Worm (Caenorhabditis elegans): ENCODE data around the gene idpc-6.

Gene idpc-6

ce11 chrV:9628603-9629002, 8.7 kb downstream of the idpc-6 start:
- no peak for TF ChIP-seq nhr-11 (tag; optimal IDR thresholded peaks at IDR 0.05)
- no peak for TF ChIP-seq zag-1 (tag; optimal IDR thresholded peaks at IDR 0.05)
- TF ChIP-seq blmp-1 (tag; optimal IDR thresholded peaks at IDR 0.05; ENCODE audit: insufficient read depth), result no peak
- no peak for TF ChIP-seq crh-2 (tag; optimal IDR thresholded peaks at IDR 0.05)
- TF ChIP-seq lsy-2 (tag; optimal IDR thresholded peaks at IDR 0.05), result no peak

DNA sequence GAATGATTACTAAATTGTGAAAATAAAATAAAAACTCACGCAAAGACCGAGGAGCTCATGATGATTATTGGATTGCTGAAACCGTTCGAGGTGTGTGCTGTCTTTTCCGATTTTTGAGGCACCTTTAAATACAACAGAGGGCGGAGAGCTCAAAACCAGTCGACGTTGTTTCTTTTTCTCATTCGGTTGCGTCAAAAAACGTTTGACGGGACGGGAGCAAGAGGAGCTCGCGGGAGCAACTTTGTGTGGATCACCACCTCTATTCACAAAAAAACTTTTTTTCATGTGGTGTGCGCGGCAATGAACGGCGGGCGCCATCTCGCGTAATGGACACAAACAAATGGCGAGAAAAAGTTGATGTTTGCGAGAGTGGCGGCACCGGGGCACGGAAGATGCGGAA, 9.2 kb downstream of the idpc-6 start, which contains the start of gene idpc-3:
Gene idpc-3, minus strand, starts transcription at position 101 of the 400 bp plus-strand sequence.
- TF ChIP-seq nhr-237 (tag; optimal IDR thresholded peaks at IDR 0.05) (no peak), nhr-25 (tag; optimal IDR thresholded peaks at IDR 0.05) (no peak), sem-4 (tag; optimal IDR thresholded peaks at IDR 0.05) (no peak)

DNA sequence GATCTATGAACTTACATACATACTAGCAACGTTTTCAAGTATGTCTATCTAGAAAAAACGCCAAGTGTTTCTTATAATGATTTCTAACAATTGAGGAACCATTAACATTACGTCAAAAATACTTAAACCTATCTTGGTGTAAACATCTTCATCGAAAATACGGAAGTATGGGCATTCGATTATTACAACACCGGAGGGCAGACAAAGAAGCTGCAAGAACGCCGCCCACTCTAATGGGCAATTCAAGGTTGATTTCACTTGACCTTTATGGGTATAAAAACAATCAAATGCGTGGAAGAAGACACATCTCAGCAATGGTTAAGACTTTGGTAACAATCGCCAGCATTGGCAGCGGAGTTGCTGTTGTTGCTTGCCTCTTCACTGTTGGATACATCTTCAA, 9.7 kb downstream of the idpc-6 start, which contains the start of gene col-146:
Gene col-146, plus strand, starts transcription at position 301 of the 400 bp plus-strand sequence.
- TF ChIP-seq gmeb-1 (tag; optimal IDR thresholded peaks at IDR 0.05) (no peak), snpc-4 (tag; optimal IDR thresholded peaks at IDR 0.05) (no peak), C34F6.9 (tag; optimal IDR thresholded peaks at IDR 0.05) (no peak), nhr-21 (tag; optimal IDR thresholded peaks at IDR 0.05) (no peak), lin-11 (tag; optimal IDR thresholded peaks at IDR 0.05) (no peak), nhr-25 (tag; optimal IDR thresholded peaks at IDR 0.05) (no peak), lin-39 (tag; optimal IDR thresholded peaks at IDR 0.05) (no peak), nhr-23 (tag; optimal IDR thresholded peaks at IDR 0.05) (no peak), skn-1 (tag; optimal IDR thresholded peaks at IDR 0.05) (no peak), nhr-6 (tag; optimal IDR thresholded peaks at IDR 0.05) (no peak), nhr-11 (tag; optimal IDR thresholded peaks at IDR 0.05) (no peak), sma-3 (GFP tag; optimal IDR thresholded peaks at IDR 0.05) (no peak), lsy-2 (tag; optimal IDR thresholded peaks at IDR 0.05) (no peak), nhr-129 (tag; optimal IDR thresholded peaks at IDR 0.05) (no peak), unc-55 (GFP tag; optimal IDR thresholded peaks at IDR 0.05) (no peak)

DNA sequence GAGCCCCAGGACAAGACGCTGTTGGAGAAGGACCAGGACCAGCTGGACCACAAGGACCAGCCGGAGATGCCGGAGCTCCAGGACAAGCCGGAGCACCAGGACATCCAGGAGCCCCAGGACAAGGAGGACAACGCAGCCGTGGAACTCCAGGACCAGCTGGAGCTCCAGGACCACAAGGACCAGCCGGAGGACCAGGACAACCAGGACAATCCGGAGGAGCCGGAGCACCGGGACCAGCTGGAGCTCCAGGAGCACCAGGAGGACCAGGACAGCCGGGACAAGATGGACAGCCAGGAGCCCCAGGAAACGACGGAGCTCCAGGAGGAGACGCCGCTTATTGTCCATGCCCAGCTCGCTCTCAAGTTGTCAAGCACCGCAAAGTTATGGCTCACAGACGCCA, 10.6 kb downstream of the idpc-6 start:
- no peak for TF ChIP-seq nhr-25 (tag; optimal IDR thresholded peaks at IDR 0.05)
- TF ChIP-seq elt-1 (tag; optimal IDR thresholded peaks at IDR 0.05), result no peak
- TF ChIP-seq unc-39 (tag; optimal IDR thresholded peaks at IDR 0.05), result no peak
- TF ChIP-seq nhr-77 (tag; optimal IDR thresholded peaks at IDR 0.05), result no peak
- TF ChIP-seq elt-3 (tag; optimal IDR thresholded peaks at IDR 0.05), result no peak
- TF ChIP-seq crh-2 (tag; optimal IDR thresholded peaks at IDR 0.05), result no peak
- no peak for TF ChIP-seq lin-13 (GFP tag; optimal IDR thresholded peaks at IDR 0.05)
- TF ChIP-seq sma-3 (GFP tag; optimal IDR thresholded peaks at IDR 0.05), result no peak

DNA sequence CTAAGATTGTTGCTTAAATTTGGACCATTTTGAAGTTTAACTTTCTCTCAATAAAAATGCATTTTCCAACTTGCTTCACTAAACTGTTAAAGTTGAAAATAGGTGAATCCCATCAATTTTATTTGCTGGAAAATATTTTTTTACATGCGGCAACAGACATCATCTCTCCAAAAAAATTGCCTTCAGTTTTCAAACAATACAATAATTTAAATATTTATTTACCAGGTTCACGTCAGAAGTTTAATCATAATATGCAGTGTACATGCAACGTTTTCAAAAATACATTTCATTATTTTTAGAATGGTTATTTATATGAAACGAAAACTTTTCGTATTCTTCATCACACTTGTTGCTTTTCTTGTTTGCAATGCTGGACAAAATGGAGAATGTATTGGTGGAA, 11.0 kb downstream of the idpc-6 start, which contains the start of gene T06E4.5:
Gene T06E4.5, plus strand, starts transcription at position 301 of the 400 bp plus-strand sequence.
- TF ChIP-seq F13H6.1 (tag; optimal IDR thresholded peaks at IDR 0.05) (no peak), mab-5 (tag; optimal IDR thresholded peaks at IDR 0.05) (no peak), egl-27 (tag; optimal IDR thresholded peaks at IDR 0.05) (no peak), lsy-2 (tag; optimal IDR thresholded peaks at IDR 0.05) (no peak), crh-2 (tag; optimal IDR thresholded peaks at IDR 0.05) (no peak), alr-1 (tag; optimal IDR thresholded peaks at IDR 0.05) (no peak), ztf-11 (tag; optimal IDR thresholded peaks at IDR 0.05) (no peak), snpc-4 (tag; optimal IDR thresholded peaks at IDR 0.05) (no peak), C34F6.9 (tag; optimal IDR thresholded peaks at IDR 0.05) (no peak), sma-9 (GFP tag; optimal IDR thresholded peaks at IDR 0.05) (no peak), sma-9 (tag; optimal IDR thresholded peaks at IDR 0.05) (no peak), lin-39 (tag; optimal IDR thresholded peaks at IDR 0.05) (no peak), nhr-23 (tag; optimal IDR thresholded peaks at IDR 0.05) (no peak), nhr-10 (tag; optimal IDR thresholded peaks at IDR 0.05) (no peak), ceh-82 (tag; optimal IDR thresholded peaks at IDR 0.05) (no peak), R02D3.7 (tag; optimal IDR thresholded peaks at IDR 0.05) (no peak)

DNA sequence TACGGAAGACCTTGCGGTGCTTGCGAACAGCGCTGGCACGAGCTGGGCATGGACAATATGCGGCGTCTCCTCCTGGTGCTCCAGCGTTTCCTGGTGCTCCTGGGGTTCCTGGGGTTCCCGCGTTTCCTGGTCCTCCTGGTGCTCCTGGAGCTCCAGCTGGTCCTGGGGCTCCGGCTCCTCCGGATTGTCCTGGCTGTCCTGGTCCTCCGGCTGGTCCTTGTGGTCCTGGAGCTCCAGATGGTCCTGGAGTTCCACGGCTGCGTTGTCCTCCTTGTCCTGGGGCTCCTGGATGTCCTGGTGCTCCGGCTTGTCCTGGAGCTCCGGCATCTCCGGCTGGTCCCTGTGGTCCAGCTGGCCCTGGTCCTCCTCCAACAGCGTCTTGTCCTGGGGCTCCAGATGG, 12.4 kb downstream of the idpc-6 start:
- TF ChIP-seq R02D3.7 (tag; optimal IDR thresholded peaks at IDR 0.05) (no peak), nhr-25 (tag; optimal IDR thresholded peaks at IDR 0.05) (no peak), Y55F3AM.14 (GFP tag; optimal IDR thresholded peaks at IDR 0.05) (no peak), peb-1 (tag; optimal IDR thresholded peaks at IDR 0.05) (no peak), sem-4 (tag; optimal IDR thresholded peaks at IDR 0.05) (no peak), sma-9 (GFP tag; optimal IDR thresholded peaks at IDR 0.05) (no peak), sma-9 (tag; optimal IDR thresholded peaks at IDR 0.05) (no peak), elt-1 (tag; optimal IDR thresholded peaks at IDR 0.05) (no peak), gmeb-1 (tag; optimal IDR thresholded peaks at IDR 0.05) (no peak)

All from whole organism, L2 larva.